Worm (Caenorhabditis elegans) whole organism, late embryonic: Measurements from ENCODE around the gene cyp-14A4.

Source experiments
- F13H6.1 ChIP-seq: sonication (generic microtip); optimal IDR thresholded peaks from 2 replicates; lab custom pipeline; 2016; ENCODE audit warnings: missing genetic modification characterization, missing compliant biosample characterization
- ceh-24 ChIP-seq: sonication (generic microtip); optimal IDR thresholded peaks from 2 replicates; lab custom pipeline; 2016; ENCODE audit warnings: mild to moderate bottlenecking, missing genetic modification characterization, missing compliant biosample characterization
- elt-4 ChIP-seq: sonication (generic microtip); optimal IDR thresholded peaks from 2 replicates; lab custom pipeline; 2016; ENCODE audit warnings: missing genetic modification characterization, missing compliant biosample characterization
- hlh-15 ChIP-seq: sonication (generic microtip); optimal IDR thresholded peaks from 2 replicates; lab custom pipeline; 2016; ENCODE audit warnings: missing genetic modification characterization, missing compliant biosample characterization
- nfya-1 ChIP-seq: sonication (generic microtip); optimal IDR thresholded peaks from 2 replicates; lab custom pipeline; 2017; ENCODE audit warnings: missing genetic modification characterization, mild to moderate bottlenecking, missing compliant biosample characterization, antibody characterized with exemption, moderate library complexity
- nhr-11 ChIP-seq: fragments of 150-350 bp; optimal IDR thresholded peaks from 2 replicates; lab custom pipeline; 2014; ENCODE audit warnings: missing biosample characterization, missing genetic modification characterization
- pag-3 ChIP-seq: sonication (generic microtip); optimal IDR thresholded peaks from 2 replicates; lab custom pipeline; 2016; ENCODE audit warnings: missing compliant biosample characterization, missing genetic modification characterization, borderline replicate concordance
- pat-9 ChIP-seq: fragments of 200-800 bp; sonication (Bioruptor generic); optimal IDR thresholded peaks from 2 replicates; lab custom pipeline; 2018; ENCODE audit warnings: mild to moderate bottlenecking, missing genetic modification characterization, moderate library complexity, missing compliant biosample characterization
- pha-2 ChIP-seq: sonication (generic microtip); optimal IDR thresholded peaks from 2 replicates; lab custom pipeline; 2017; ENCODE audit warnings: mild to moderate bottlenecking, missing genetic modification characterization, missing compliant biosample characterization
- pqm-1 ChIP-seq: sonication (generic microtip); optimal IDR thresholded peaks from 2 replicates; lab custom pipeline; 2016; ENCODE audit warnings: missing genetic modification characterization, missing compliant biosample characterization
- rnt-1 ChIP-seq: sonication (generic microtip); optimal IDR thresholded peaks from 2 replicates; lab custom pipeline; 2016; ENCODE audit warnings: missing genetic modification characterization, missing compliant biosample characterization
- unc-86 ChIP-seq: sonication (generic microtip); optimal IDR thresholded peaks from 2 replicates; lab custom pipeline; 2016; ENCODE audit warnings: missing genetic modification characterization, missing compliant biosample characterization

ce11 chrX:13247614-13248013 lies 36.4 kb downstream of the cyp-14A4 start:
- TF ChIP-seq unc-86 (tag; lab: Kevin White, UChicago) (no peak), pat-9 (tag; lab: Kevin White, UChicago) (no peak), rnt-1 (tag; lab: Kevin White, UChicago) (no peak), nhr-11 (tag; lab: Kevin White, UChicago) (no peak), hlh-15 (tag; lab: Kevin White, UChicago) (no peak), nfya-1 (no peak), pha-2 (tag; lab: Kevin White, UChicago) (no peak), ceh-24 (tag; lab: Kevin White, UChicago) (no peak), F13H6.1 (tag; lab: Kevin White, UChicago) (no peak), elt-4 (tag; lab: Kevin White, UChicago) (no peak), pqm-1 (tag; lab: Kevin White, UChicago) (no peak), pag-3 (tag; lab: Kevin White, UChicago) (no peak)
